Worm (Caenorhabditis elegans) whole organism, L1 larva: Measurements from ENCODE around the gene R10E8.3.

ENCODE experiments used
- fkh-10 ChIP-seq: sonication (generic microtip); optimal IDR thresholded peaks from 2 replicates; lab custom pipeline; 2017; ENCODE audit warnings: missing biosample characterization, missing genetic modification reagents, missing genetic modification characterization
- lin-15B ChIP-seq: fragments of 150-350 bp; sonication (generic microtip); optimal IDR thresholded peaks from 3 replicates; lab custom pipeline; 2014; ENCODE audit warnings: missing biosample characterization, missing genetic modification characterization
- lsy-2 ChIP-seq, 2 experiments: fragments of 150-350 bp; optimal IDR thresholded peaks; 2 replicates each; lab custom pipeline; 2014; ENCODE audit warnings: missing biosample characterization in 2 of 2, missing genetic modification characterization in 2 of 2
- nhr-11 ChIP-seq: fragments of 150-350 bp; optimal IDR thresholded peaks from 2 replicates; lab custom pipeline; 2014; ENCODE audit warnings: missing biosample characterization, missing genetic modification characterization
- nhr-76 ChIP-seq: sonication (generic microtip); optimal IDR thresholded peaks from 2 replicates; lab custom pipeline; 2017; ENCODE audit warnings: missing biosample characterization, missing genetic modification characterization

DNA sequence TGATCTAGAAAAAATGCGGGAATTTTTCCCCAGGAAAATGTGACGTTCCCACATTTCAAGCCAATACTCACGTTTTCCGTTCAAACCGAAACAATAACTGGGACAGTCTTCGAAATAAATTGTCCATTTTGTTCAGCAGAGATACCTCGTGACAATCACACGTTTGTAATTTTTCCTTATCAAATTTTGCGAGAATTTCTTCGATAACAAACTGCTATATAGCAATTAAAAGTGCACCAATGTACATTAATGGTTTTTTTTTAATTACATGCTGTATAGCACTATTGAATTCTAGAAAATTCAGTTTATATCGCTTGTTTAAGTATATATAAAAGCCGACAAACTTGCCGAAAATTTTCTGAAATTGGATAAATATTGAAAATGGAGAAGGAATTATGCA is 29.7 kb upstream of the R10E8.3 start, which contains the start of gene R10E8.6:
- no peak for TF ChIP-seq nhr-76 (tag; lab: Kevin White, UChicago)
- no peak for TF ChIP-seq lin-15B (tag; lab: Kevin White, UChicago)
- no peak for TF ChIP-seq nhr-11 (tag; lab: Kevin White, UChicago)
- TF ChIP-seq fkh-10 (GFP tag; lab: Kevin White, UChicago), result no peak
- no peak for TF ChIP-seq lsy-2 (tag; optimal IDR thresholded peaks at IDR 0.05; lab: Kevin White, UChicago)
